Worm (Caenorhabditis elegans): ENCODE results near the gene F22D3.4.

DNA sequence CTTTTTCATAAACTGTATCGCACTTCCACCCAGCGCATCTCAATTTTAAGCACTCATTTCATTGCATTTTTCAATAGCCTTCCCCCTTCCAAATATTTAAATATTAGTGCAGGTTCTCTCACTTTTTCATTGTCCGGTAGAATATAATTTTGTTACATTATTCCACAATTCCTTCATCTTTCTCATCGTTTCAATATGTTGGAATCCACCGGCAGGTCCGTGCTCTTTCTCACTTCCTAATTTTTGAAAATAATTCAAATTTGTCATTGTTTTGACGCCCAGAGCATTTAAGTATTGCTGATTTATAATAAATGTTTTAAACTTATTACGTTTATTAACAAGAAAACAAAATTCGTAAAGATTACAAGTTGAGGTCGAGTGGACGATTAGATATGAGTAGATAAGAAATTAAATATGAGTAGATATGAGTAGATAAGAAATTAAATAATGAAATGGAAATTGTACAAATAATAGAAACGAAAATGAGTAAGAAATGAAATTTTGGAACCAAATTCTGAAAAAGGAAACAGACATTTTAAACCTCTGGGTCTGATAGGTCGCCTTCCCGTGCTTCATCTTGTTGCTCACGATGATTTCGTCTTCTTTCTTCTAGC, 27.8 kb upstream of the F22D3.4 start:
- TF ChIP-seq him-1 (tag; optimal IDR thresholded peaks at IDR 0.05) (no peak), dao-5 (tag; optimal IDR thresholded peaks at IDR 0.05) (no peak), W03F9.2 (tag; optimal IDR thresholded peaks at IDR 0.05) (no peak)

Data from whole organism, L4/young adult.